Fruit fly (Drosophila melanogaster): Measurements from ENCODE around the gene tna.

- TF ChIP-seq Sin3A (optimal IDR thresholded peaks at IDR 0.05): no peak
- TF ChIP-seq Myc (optimal IDR thresholded peaks at IDR 0.05): no peak
These were observed 17.2 kb downstream of the tna start for dm6 chr3L:10852347-10853130.
